Worm (Caenorhabditis elegans) whole organism, late embryonic: ENCODE measurements around the gene srh-282.
A peak's percentile ranks its signal among the peaks of the same experiment; 100 is the strongest.

Source experiments
- C08G9.2 ChIP-seq: sonication (generic microtip); optimal IDR thresholded peaks from 2 replicates; lab custom pipeline; 2016; ENCODE audit warnings: mild to moderate bottlenecking, missing genetic modification characterization, moderate library complexity, missing compliant biosample characterization
- K09A11.1 ChIP-seq: sonication (generic microtip); optimal IDR thresholded peaks from 2 replicates; lab custom pipeline; 2017; ENCODE audit warnings: antibody characterized with exemption, mild to moderate bottlenecking, missing genetic modification characterization, missing compliant biosample characterization; ENCODE audit not compliant: insufficient read depth
- ahr-1 ChIP-seq: sonication (generic microtip); optimal IDR thresholded peaks from 2 replicates; lab custom pipeline; 2016; ENCODE audit warnings: missing genetic modification characterization, missing compliant biosample characterization
- ceh-24 ChIP-seq: sonication (generic microtip); optimal IDR thresholded peaks from 2 replicates; lab custom pipeline; 2016; ENCODE audit warnings: mild to moderate bottlenecking, missing genetic modification characterization, missing compliant biosample characterization
- ceh-30 ChIP-seq: fragments of 150-350 bp; optimal IDR thresholded peaks from 2 replicates; lab custom pipeline; 2014; ENCODE audit warnings: missing biosample characterization, missing genetic modification characterization
- ceh-31 ChIP-seq: sonication (generic microtip); optimal IDR thresholded peaks from 2 replicates; lab custom pipeline; 2016; ENCODE audit warnings: missing genetic modification characterization, missing compliant biosample characterization
- ceh-34 ChIP-seq: sonication (generic microtip); optimal IDR thresholded peaks from 2 replicates; lab custom pipeline; 2016; ENCODE audit warnings: mild to moderate bottlenecking, missing genetic modification characterization, missing compliant biosample characterization
- ceh-48 ChIP-seq: sonication (generic microtip); optimal IDR thresholded peaks from 2 replicates; lab custom pipeline; 2016; ENCODE audit warnings: missing genetic modification characterization, inconsistent platforms, missing compliant biosample characterization
- ceh-6 ChIP-seq: fragments of 200-800 bp; sonication (Bioruptor generic); optimal IDR thresholded peaks from 2 replicates; lab custom pipeline; 2018; ENCODE audit warnings: mild to moderate bottlenecking, missing genetic modification characterization, missing compliant biosample characterization
- dve-1 ChIP-seq: sonication (generic microtip); optimal IDR thresholded peaks from 2 replicates; lab custom pipeline; 2017; ENCODE audit warnings: antibody characterized with exemption, mild to moderate bottlenecking, missing genetic modification characterization, missing compliant biosample characterization
- elt-2 ChIP-seq: sonication (generic microtip); optimal IDR thresholded peaks from 2 replicates; lab custom pipeline; 2016; ENCODE audit warnings: missing genetic modification reagents, missing genetic modification characterization, missing compliant biosample characterization
- ets-4 ChIP-seq: sonication (generic microtip); optimal IDR thresholded peaks from 2 replicates; lab custom pipeline; 2016; ENCODE audit warnings: missing genetic modification characterization, missing compliant biosample characterization
- eyg-1 ChIP-seq: sonication (generic microtip); optimal IDR thresholded peaks from 2 replicates; lab custom pipeline; 2016; ENCODE audit warnings: missing genotype, missing genetic modification characterization, missing compliant biosample characterization
- fkh-10 ChIP-seq: fragments of 150-350 bp; optimal IDR thresholded peaks from 2 replicates; lab custom pipeline; 2014; ENCODE audit warnings: missing biosample characterization, missing genetic modification reagents, missing genetic modification characterization
- fkh-6 ChIP-seq: sonication (generic microtip); optimal IDR thresholded peaks from 2 replicates; lab custom pipeline; 2016; ENCODE audit warnings: missing genetic modification characterization, missing compliant biosample characterization
- mec-3 ChIP-seq: sonication (generic microtip); optimal IDR thresholded peaks from 2 replicates; lab custom pipeline; 2016; ENCODE audit warnings: borderline replicate concordance, missing genetic modification characterization, missing compliant biosample characterization
- nhr-232 ChIP-seq: sonication (generic microtip); optimal IDR thresholded peaks from 2 replicates; lab custom pipeline; 2016; ENCODE audit warnings: missing genetic modification characterization, missing compliant biosample characterization
- pag-3 ChIP-seq: sonication (generic microtip); optimal IDR thresholded peaks from 2 replicates; lab custom pipeline; 2016; ENCODE audit warnings: missing compliant biosample characterization, missing genetic modification characterization, borderline replicate concordance
- pqm-1 ChIP-seq: sonication (generic microtip); optimal IDR thresholded peaks from 2 replicates; lab custom pipeline; 2016; ENCODE audit warnings: missing genetic modification characterization, missing compliant biosample characterization
- ref-2 ChIP-seq: sonication (generic microtip); optimal IDR thresholded peaks from 2 replicates; lab custom pipeline; 2016; ENCODE audit warnings: missing genetic modification characterization, missing compliant biosample characterization
- rnt-1 ChIP-seq: sonication (generic microtip); optimal IDR thresholded peaks from 2 replicates; lab custom pipeline; 2016; ENCODE audit warnings: missing genetic modification characterization, missing compliant biosample characterization
- sox-2 ChIP-seq: fragments of 200-800 bp; sonication (Bioruptor generic); IDR thresholded peaks from 2 replicates; pipeline ENCODE4 v1.3.6; 2022; ENCODE audit warnings: missing genetic modification reagents, missing genetic modification characterization, missing compliant biosample characterization
- tbx-2 ChIP-seq: sonication (generic microtip); optimal IDR thresholded peaks from 2 replicates; lab custom pipeline; 2016; ENCODE audit warnings: missing genetic modification characterization, missing compliant biosample characterization
- unc-42 ChIP-seq: sonication (generic microtip); optimal IDR thresholded peaks from 2 replicates; lab custom pipeline; 2016; ENCODE audit warnings: missing genotype, missing genetic modification characterization, missing compliant biosample characterization
- ztf-16 ChIP-seq: sonication (generic microtip); optimal IDR thresholded peaks from 2 replicates; lab custom pipeline; 2017; ENCODE audit warnings: missing genetic modification characterization, missing compliant biosample characterization

The srh-282 gene

DNA sequence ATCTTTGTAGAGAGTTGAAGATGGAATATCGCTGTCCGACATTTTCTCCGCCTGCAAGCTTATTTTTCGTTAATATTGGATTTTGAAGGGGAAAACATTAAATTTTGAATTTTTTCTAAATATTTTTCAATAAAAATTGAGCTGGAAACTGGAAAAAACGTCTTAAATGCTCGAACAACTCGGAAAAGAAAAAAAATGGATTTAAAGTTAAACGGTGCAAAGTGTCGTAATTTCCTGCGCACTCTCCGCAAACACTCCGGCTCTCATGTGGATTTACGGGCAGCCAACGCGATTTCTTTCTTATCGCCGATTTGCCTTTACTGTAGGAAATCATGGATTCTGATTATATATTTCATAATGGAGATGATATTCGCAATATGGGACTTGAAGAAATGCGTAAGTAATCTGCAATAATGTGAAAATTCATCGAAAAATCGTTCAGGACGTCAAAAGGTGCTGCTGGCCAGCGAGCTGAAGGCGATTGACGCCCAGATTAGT is 32.9 kb downstream of the srh-282 start, which contains the start of the genes fnta-1 and cogc-8:
fnta-1 (minus strand) TSS at position 51 of the 498 bp plus-strand sequence.
cogc-8 (plus strand) TSS at position 195 of the 498 bp plus-strand sequence.
- TF ChIP-seq unc-42 (tag; lab: Kevin White, UChicago) (peak; percentile 18), ets-4 (no peak), elt-2 (peak; percentile 42), K09A11.1 (tag; lab: Kevin White, UChicago) (no peak), ceh-31 (tag; lab: Kevin White, UChicago) (peak; percentile 12), ref-2 (tag; lab: Kevin White, UChicago) (no peak), fkh-10 (no peak)

DNA sequence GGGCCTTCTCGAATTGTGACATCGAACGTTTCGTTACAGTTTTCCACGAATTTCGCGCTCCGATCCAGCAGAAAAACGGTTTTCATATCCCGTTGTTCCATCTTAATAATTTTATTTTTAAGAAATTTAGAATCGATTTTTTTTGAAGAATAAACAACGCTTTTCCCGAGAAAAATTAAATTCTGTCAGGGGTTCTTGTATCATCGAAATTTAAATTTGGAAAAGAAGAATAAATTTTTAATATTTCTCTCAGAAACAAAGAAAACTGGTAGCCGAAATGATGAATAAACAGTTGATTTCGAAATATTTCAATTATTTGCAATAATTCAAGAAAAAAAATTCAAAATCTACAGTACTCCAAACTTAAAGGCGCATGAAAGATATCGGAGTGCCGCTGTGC is 35.8 kb downstream of the srh-282 start, which contains the start of gene ints-13:
ints-13 (minus strand) TSS at position 101 of the 400 bp plus-strand sequence.
- no peak for TF ChIP-seq ceh-6 (GFP tag; lab: Kevin White, UChicago)
- no peak for TF ChIP-seq ceh-34 (tag; lab: Kevin White, UChicago)
- no peak for TF ChIP-seq sox-2 (GFP tag; lab: Robert Waterston, UW)
- TF ChIP-seq C08G9.2 (tag; lab: Kevin White, UChicago), result no peak
- no peak for TF ChIP-seq eyg-1 (tag; lab: Kevin White, UChicago)
- no peak for TF ChIP-seq ceh-31 (tag; lab: Kevin White, UChicago)
- no peak for TF ChIP-seq rnt-1 (tag; lab: Kevin White, UChicago)
- TF ChIP-seq ceh-48 (tag; lab: Kevin White, UChicago), result no peak
- TF ChIP-seq, all 69 proteins: peak for 0

DNA sequence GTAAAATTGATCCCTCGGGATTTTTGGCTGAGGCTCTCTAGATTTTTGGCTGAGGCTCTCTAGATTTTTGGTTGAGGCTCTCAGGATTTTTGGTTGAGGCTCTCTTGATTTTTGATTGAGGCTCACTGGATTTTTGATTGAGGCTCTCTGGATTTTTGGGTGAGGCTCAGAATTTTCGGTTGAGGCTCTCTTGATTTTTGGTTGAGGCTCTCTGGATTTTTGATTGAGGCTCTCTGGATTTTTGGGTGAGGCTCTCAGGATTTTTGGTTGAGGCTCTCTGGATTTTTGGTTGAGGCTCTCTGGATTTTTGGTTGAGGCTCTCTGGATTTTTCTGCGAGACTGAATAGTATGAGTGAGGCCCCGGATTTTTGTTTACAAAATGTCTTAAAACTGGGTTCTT is 37.1 kb downstream of the srh-282 start:
- TF ChIP-seq pag-3 (tag; lab: Kevin White, UChicago) (no peak), unc-42 (tag; lab: Kevin White, UChicago) (no peak), mec-3 (tag; lab: Kevin White, UChicago) (no peak), ceh-30 (tag; lab: Kevin White, UChicago) (no peak)

DNA sequence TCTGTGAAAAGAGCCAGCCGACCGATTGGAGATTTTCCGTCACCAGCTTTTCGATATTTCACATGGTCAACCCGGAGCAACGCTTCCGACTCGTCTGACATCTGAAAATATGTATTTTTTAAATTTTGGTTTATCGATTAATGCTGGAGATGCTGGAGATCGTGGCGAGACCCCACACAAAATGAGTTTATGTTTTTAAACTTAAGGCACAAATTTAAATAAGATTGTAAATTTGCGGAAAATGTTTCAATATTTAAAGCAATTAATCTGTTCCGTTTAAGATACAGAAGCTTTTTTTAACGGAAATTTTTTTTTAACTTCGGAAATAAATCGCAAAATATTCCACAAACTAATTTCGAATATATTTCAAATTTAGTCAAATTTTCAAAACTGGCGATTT is 41.5 kb downstream of the srh-282 start, which contains the start of gene gtf-2H1:
gtf-2H1 (minus strand) TSS at position 101 of the 400 bp plus-strand sequence.
- no peak for TF ChIP-seq ref-2 (tag; lab: Kevin White, UChicago)
- TF ChIP-seq ceh-24 (tag; lab: Kevin White, UChicago), result no peak
- no peak for TF ChIP-seq tbx-2 (tag; lab: Kevin White, UChicago)
- TF ChIP-seq ztf-16, result no peak
- no peak for TF ChIP-seq dve-1 (tag; lab: Kevin White, UChicago)
- no peak for TF ChIP-seq nhr-232 (tag; lab: Kevin White, UChicago)
- TF ChIP-seq ceh-34 (tag; lab: Kevin White, UChicago), result no peak
- no peak for TF ChIP-seq ceh-48 (tag; lab: Kevin White, UChicago)
- TF ChIP-seq pag-3 (tag; lab: Kevin White, UChicago), result no peak
- TF ChIP-seq pqm-1 (tag; lab: Kevin White, UChicago), result no peak
- TF ChIP-seq ceh-30 (tag; lab: Kevin White, UChicago), result no peak
- TF ChIP-seq fkh-6 (tag; lab: Kevin White, UChicago), result no peak
- TF ChIP-seq C08G9.2 (tag; lab: Kevin White, UChicago), result no peak
- no peak for TF ChIP-seq ahr-1 (tag; lab: Kevin White, UChicago)
